Fruit fly (Drosophila melanogaster): ENCODE measurements around the gene Coq4.

Coq4 gene

dm6 chr3L:17475979-17476393, 42.6 kb upstream of the Coq4 start, which contains the start of gene CG34250 (continued):
- TF ChIP-seq gro (GFP tag; optimal IDR thresholded peaks at IDR 0.05): no peak
- peak; percentile 61; the same call in 1 of the 2 replicates for TF ChIP-seq Rfx (GFP tag; IDR thresholded peaks at IDR 0.05)
- no peak for TF ChIP-seq dmrt99B (tag; optimal IDR thresholded peaks at IDR 0.05)
- TF ChIP-seq YL-1 (GFP tag; optimal IDR thresholded peaks at IDR 0.05): peak; percentile 75
- TF ChIP-seq pita (GFP tag; optimal IDR thresholded peaks at IDR 0.05): peak; percentile 71
- peak; percentile 18 for TF ChIP-seq slp2 (GFP tag; optimal IDR thresholded peaks at IDR 0.05)
- no peak for TF ChIP-seq CG6813 (GFP tag; optimal IDR thresholded peaks at IDR 0.05)

DNA sequence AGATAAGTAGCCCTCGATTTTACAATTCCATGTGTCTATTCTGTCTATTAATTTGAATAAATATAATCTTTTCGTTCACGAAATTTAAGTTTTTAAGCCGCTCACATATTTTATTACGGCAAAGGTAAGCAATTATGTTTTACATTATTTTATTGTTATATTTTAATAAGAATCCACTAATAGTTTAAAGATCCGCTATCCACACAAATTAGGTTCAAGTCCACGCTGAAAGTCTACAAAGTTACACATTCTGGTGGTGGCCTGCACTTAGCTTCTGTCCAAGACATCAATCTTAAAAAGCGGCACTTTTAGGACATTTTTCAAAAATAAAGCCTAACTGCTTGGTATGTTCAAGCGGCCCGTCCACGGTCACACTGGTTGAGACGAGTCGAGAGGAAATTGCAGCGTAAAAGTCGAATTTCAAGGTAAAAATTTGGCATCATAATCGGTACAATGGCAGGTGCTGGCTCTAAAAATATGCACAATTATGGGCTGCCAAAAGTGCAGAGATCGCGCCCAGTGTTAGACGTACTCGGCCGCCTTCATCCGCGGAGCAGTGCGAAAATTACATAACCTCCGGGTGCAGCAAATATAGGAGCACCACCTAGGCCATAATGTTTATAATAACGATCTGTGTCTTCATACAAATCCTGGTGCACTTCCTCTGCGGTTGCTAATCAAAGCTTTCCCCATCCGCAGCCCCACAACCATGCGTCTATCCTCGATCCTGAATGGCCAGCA, 41.5 kb upstream of the Coq4 start, which contains the start of the genes UQCR-Q and CG46525:
UQCR-Q (plus strand) TSS at position 51 of the 741 bp plus-strand sequence.
CG46525 (plus strand) TSS at position 510 of the 741 bp plus-strand sequence.
- TF ChIP-seq nmo (GFP tag; optimal IDR thresholded peaks at IDR 0.05) (peak; percentile 56), ems (GFP tag; optimal IDR thresholded peaks at IDR 0.05) (no peak), bowl (GFP tag; IDR thresholded peaks at IDR 0.05) (no peak), sna (GFP tag; IDR thresholded peaks at IDR 0.05; ENCODE audit: partially characterized antibody) (no peak), Hsf (GFP tag; optimal IDR thresholded peaks at IDR 0.05) (no peak), zen (tag; optimal IDR thresholded peaks at IDR 0.05) (peak; percentile 45), CG7987 (GFP tag; optimal IDR thresholded peaks at IDR 0.05) (peak; percentile 8), Bgb (GFP tag; IDR thresholded peaks at IDR 0.05; ENCODE audit: partially characterized antibody) (peak; percentile 51), CG31388 (GFP tag; optimal IDR thresholded peaks at IDR 0.05) (no peak), CG4617 (GFP tag; optimal IDR thresholded peaks at IDR 0.05; ENCODE audit: borderline replicate concordance) (peak; percentile 65), Meics (GFP tag; optimal IDR thresholded peaks at IDR 0.05) (no peak), hb (GFP tag; IDR thresholded peaks at IDR 0.05; ENCODE audit: partially characterized antibody) (no peak), ase (GFP tag; IDR thresholded peaks at IDR 0.05) (no peak), Fer3 (tag; optimal IDR thresholded peaks at IDR 0.05) (no peak), CG8281 (tag; optimal IDR thresholded peaks at IDR 0.05) (no peak), HmgD (GFP tag; optimal IDR thresholded peaks at IDR 0.05) (peak; percentile 8), en (GFP tag; optimal IDR thresholded peaks at IDR 0.05) (no peak), Poxn (GFP tag; IDR thresholded peaks at IDR 0.05) (no peak), sob (GFP tag; IDR thresholded peaks at IDR 0.05) (no peak), Hmx (GFP tag; optimal IDR thresholded peaks at IDR 0.05) (no peak), Spps (tag; optimal IDR thresholded peaks at IDR 0.05) (no peak), prd (optimal IDR thresholded peaks at IDR 0.05) (no peak), prd (GFP tag; IDR thresholded peaks at IDR 0.05) (no peak), CG4424 (GFP tag; optimal IDR thresholded peaks at IDR 0.05) (no peak), ftz-f1 (GFP tag; optimal IDR thresholded peaks at IDR 0.05) (peak; percentile 80), CG1602 (GFP tag; optimal IDR thresholded peaks at IDR 0.05) (no peak), hbn (GFP tag; IDR thresholded peaks at IDR 0.05; ENCODE audit: partially characterized antibody) (0 out of 2 replicates have a peak, but pooled peaks have one; percentile 39), CG17328 (GFP tag; IDR thresholded peaks at IDR 0.05) (no peak), CG12104 (GFP tag; optimal IDR thresholded peaks at IDR 0.05) (no peak), unc-4 (GFP tag; IDR thresholded peaks at IDR 0.05; ENCODE audit: partially characterized antibody) (0 out of 2 replicates have a peak, but pooled peaks have one; percentile 36), ssp (GFP tag; IDR thresholded peaks at IDR 0.05) (no peak), Kr (GFP tag; optimal IDR thresholded peaks at IDR 0.05) (no peak), org-1 (GFP tag; optimal IDR thresholded peaks at IDR 0.05) (no peak), Stat92E (GFP tag; optimal IDR thresholded peaks at IDR 0.05) (no peak), CG2129 (GFP tag; IDR thresholded peaks at IDR 0.05; ENCODE audit: partially characterized antibody) (no peak), Bdp1 (GFP tag; optimal IDR thresholded peaks at IDR 0.05) (no peak), HLH4C (GFP tag; IDR thresholded peaks at IDR 0.05; ENCODE audit: partially characterized antibody) (peak; percentile 7; the same call in 1 of the 3 replicates), Hr3 (GFP tag; optimal IDR thresholded peaks at IDR 0.05) (no peak), CG11093 (GFP tag; IDR thresholded peaks at IDR 0.05) (no peak), knrl (GFP tag; IDR thresholded peaks at IDR 0.05; ENCODE audit: partially characterized antibody) (peak; percentile 22; the same call in 1 of the 3 replicates), B-H2 (GFP tag; optimal IDR thresholded peaks at IDR 0.05) (peak; percentile 59)
